Fruit fly (Drosophila melanogaster) Kc167 (cell line): ENCODE measurements around the gene CG6659.

Experiments used
- Myc ChIP-seq: fragments of >200 bp; optimal IDR thresholded peaks from 2 replicates; lab custom pipeline; 2017; ENCODE audit warnings: missing external identifiers
- Sin3A ChIP-seq: fragments of >200 bp; optimal IDR thresholded peaks from 2 replicates; lab custom pipeline; 2018; ENCODE audit warnings: missing external identifiers
- h ChIP-seq: fragments of >200 bp; optimal IDR thresholded peaks from 3 replicates; lab custom pipeline; 2018; ENCODE audit warnings: missing external identifiers
- insv ChIP-seq: fragments of >200 bp; optimal IDR thresholded peaks from 3 replicates; lab custom pipeline; 2018; ENCODE audit warnings: missing external identifiers
- psq ChIP-seq: fragments of >200 bp; optimal IDR thresholded peaks from 2 replicates; lab custom pipeline; 2017; ENCODE audit warnings: missing external identifiers
- ttk ChIP-seq: sonication (Bioruptor generic); optimal IDR thresholded peaks from 2 replicates; lab custom pipeline; 2017; ENCODE audit warnings: missing external identifiers

DNA sequence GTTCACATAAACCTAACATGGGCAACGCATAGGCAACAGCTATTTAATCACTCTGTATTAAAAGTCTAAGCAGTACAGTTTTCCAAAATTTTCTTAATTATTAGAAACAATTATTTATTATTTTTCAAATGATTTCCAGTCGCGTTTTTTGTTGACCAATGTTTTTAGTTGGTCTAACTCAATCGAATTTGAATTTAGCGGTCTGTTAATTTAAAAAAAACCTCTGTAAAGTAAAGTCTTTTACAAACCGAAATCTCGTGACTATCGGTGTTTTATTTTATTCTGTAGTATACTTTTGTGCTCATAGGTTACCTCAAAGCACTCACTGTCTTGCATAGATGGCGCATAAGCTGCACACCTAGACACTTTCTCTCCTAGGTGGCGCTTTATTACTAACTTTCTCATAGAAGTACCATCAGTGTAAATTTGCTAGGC lies 22.0 kb downstream of the CG6659 start:
- no peak for TF ChIP-seq Myc
- TF ChIP-seq ttk: no peak
- TF ChIP-seq h (lab: Kevin White, UChicago): no peak
- no peak for TF ChIP-seq Sin3A (lab: Kevin White, UChicago)
- TF ChIP-seq psq: no peak
- no peak for TF ChIP-seq insv (lab: Kevin White, UChicago)
